Fruit fly (Drosophila melanogaster) whole organism: ENCODE results near the gene RpL22.

Source experiments
- CG8478 ChIP-seq: fragments of >200 bp; optimal IDR thresholded peaks from 2 replicates; lab custom pipeline; 2018; ENCODE audit warnings: inconsistent platforms
- EcR ChIP-seq, 2 experiments: fragments of >200 bp; optimal IDR thresholded peaks; 2 replicates each; lab custom pipeline; 2017; ENCODE audit warnings: missing biosample characterization in 2 of 2, missing genetic modification characterization in 2 of 2, missing genetic modification reagents in 2 of 2
- psq ChIP-seq: fragments of >200 bp; optimal IDR thresholded peaks from 2 replicates; lab custom pipeline; 2017
- usp ChIP-seq: fragments of >200 bp; optimal IDR thresholded peaks from 2 replicates; lab custom pipeline; 2017; ENCODE audit warnings: missing biosample characterization, missing genetic modification characterization, mixed read lengths

DNA sequence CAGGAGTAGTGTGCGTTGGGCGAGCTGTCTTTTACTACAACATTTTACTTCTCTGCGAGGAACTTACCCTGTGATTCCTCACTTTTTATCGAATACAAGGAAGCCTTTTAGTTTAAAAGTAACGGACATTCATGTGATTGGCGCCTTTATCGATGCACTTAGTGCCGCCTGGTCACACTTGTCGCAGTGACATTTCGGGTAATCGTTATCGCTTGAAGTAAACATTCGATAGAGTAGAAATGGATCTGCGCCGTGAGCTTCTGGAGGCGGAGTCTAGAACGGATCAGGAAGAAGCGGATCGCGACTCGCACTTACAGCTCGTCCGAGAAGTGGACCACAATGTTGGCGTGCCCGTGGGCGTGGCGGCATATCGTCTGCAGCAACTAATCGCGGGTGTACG lies 28.0 kb upstream of the RpL22 start, which contains the start of gene CG16989:
- TF ChIP-seq CG8478 (lab: Kevin White, UChicago): no peak
- TF ChIP-seq usp (GFP tag; lab: Kevin White, UChicago): no peak
- TF ChIP-seq EcR (GFP tag; optimal IDR thresholded peaks at IDR 0.05; lab: Kevin White, UChicago): no peak
- no peak for TF ChIP-seq psq
